Worm (Caenorhabditis elegans) whole organism, mixed stage, embryonic: Measurements from ENCODE around the gene F16G10.5.

Experiments used
- M03D4.4 ChIP-seq: sonication (generic microtip); optimal IDR thresholded peaks from 2 replicates; lab custom pipeline; 2017; ENCODE audit warnings: mild to moderate bottlenecking, missing genetic modification characterization, missing compliant biosample characterization
- bed-3 ChIP-seq: fragments of 200-800 bp; sonication (Bioruptor generic); optimal IDR thresholded peaks from 3 replicates; lab custom pipeline; 2018; ENCODE audit warnings: mild to moderate bottlenecking, missing genetic modification characterization, moderate library complexity, missing compliant biosample characterization
- blmp-1 ChIP-seq: fragments of 150-350 bp; optimal IDR thresholded peaks from 2 replicates; lab custom pipeline; 2014; ENCODE audit warnings: missing biosample characterization, missing genetic modification characterization
- ceh-39 ChIP-seq: fragments of 150-350 bp; optimal IDR thresholded peaks from 2 replicates; lab custom pipeline; 2014; ENCODE audit warnings: missing biosample characterization, missing genetic modification characterization
- ceh-43 ChIP-seq: fragments of 200-800 bp; sonication (Bioruptor generic); optimal IDR thresholded peaks from 2 replicates; lab custom pipeline; 2018; ENCODE audit warnings: mild to moderate bottlenecking, missing genetic modification characterization, moderate library complexity, missing compliant biosample characterization
- ces-1 ChIP-seq: fragments of 150-350 bp; optimal IDR thresholded peaks from 2 replicates; lab custom pipeline; 2014; ENCODE audit warnings: missing biosample characterization, missing genetic modification reagents, missing genetic modification characterization
- cnd-1 ChIP-seq: fragments of 200-800 bp; sonication (Bioruptor generic); optimal IDR thresholded peaks from 2 replicates; lab custom pipeline; 2018; ENCODE audit warnings: mild to moderate bottlenecking, missing genetic modification characterization, missing compliant biosample characterization
- drap-1 ChIP-seq: fragments of 200-800 bp; sonication (Bioruptor generic); optimal IDR thresholded peaks from 3 replicates; lab custom pipeline; 2018; ENCODE audit warnings: mild to moderate bottlenecking, missing genetic modification characterization, missing compliant biosample characterization
- elt-1 ChIP-seq: sonication (generic microtip); optimal IDR thresholded peaks from 2 replicates; lab custom pipeline; 2017; ENCODE audit warnings: missing genetic modification characterization, mild to moderate bottlenecking, missing compliant biosample characterization, antibody characterized with exemption, moderate library complexity, borderline replicate concordance; ENCODE audit not compliant: insufficient read depth
- elt-3 ChIP-seq: fragments of 150-350 bp; optimal IDR thresholded peaks from 2 replicates; lab custom pipeline; 2014; ENCODE audit warnings: missing biosample characterization, missing genetic modification characterization
- flh-1 ChIP-seq: fragments of 200-800 bp; sonication (Bioruptor generic); optimal IDR thresholded peaks from 2 replicates; lab custom pipeline; 2018; ENCODE audit warnings: mild to moderate bottlenecking, missing genetic modification characterization, moderate library complexity, missing compliant biosample characterization
- ham-2 ChIP-seq: fragments of 200-800 bp; sonication (Bioruptor generic); optimal IDR thresholded peaks from 2 replicates; lab custom pipeline; 2018; ENCODE audit warnings: mild to moderate bottlenecking, missing genetic modification characterization, missing compliant biosample characterization
- lin-32 ChIP-seq: fragments of 200-800 bp; sonication (Bioruptor generic); optimal IDR thresholded peaks from 2 replicates; lab custom pipeline; 2018; ENCODE audit warnings: mild to moderate bottlenecking, missing genetic modification characterization, missing compliant biosample characterization
- lsy-2 ChIP-seq: fragments of 150-350 bp; optimal IDR thresholded peaks from 2 replicates; lab custom pipeline; 2014; ENCODE audit warnings: missing biosample characterization, missing genetic modification characterization
- mab-5 ChIP-seq: fragments of 150-350 bp; optimal IDR thresholded peaks from 2 replicates; lab custom pipeline; 2014; ENCODE audit warnings: missing biosample characterization, missing genetic modification characterization
- mep-1 ChIP-seq: fragments of 150-350 bp; optimal IDR thresholded peaks from 2 replicates; lab custom pipeline; 2017; ENCODE audit warnings: missing biosample characterization, missing genetic modification reagents, missing genetic modification characterization, inconsistent platforms
- mls-2 ChIP-seq: sonication (generic microtip); optimal IDR thresholded peaks from 2 replicates; lab custom pipeline; 2016; ENCODE audit warnings: mild to moderate bottlenecking, missing genetic modification characterization, moderate library complexity, missing compliant biosample characterization
- nhr-12 ChIP-seq: fragments of 150-350 bp; optimal IDR thresholded peaks from 2 replicates; lab custom pipeline; 2014; ENCODE audit warnings: missing biosample characterization, missing genetic modification characterization
- nhr-2 ChIP-seq: fragments of 150-350 bp; optimal IDR thresholded peaks from 2 replicates; lab custom pipeline; 2014; ENCODE audit warnings: missing biosample characterization, missing genetic modification characterization
- nhr-237 ChIP-seq: fragments of 150-350 bp; optimal IDR thresholded peaks from 2 replicates; lab custom pipeline; 2014; ENCODE audit warnings: missing biosample characterization, missing genetic modification characterization
- sem-2 ChIP-seq: fragments of 200-800 bp; sonication (Bioruptor generic); optimal IDR thresholded peaks from 2 replicates; lab custom pipeline; 2018; ENCODE audit warnings: mild to moderate bottlenecking, missing genetic modification characterization, missing compliant biosample characterization
- snpc-4 ChIP-seq: fragments of 150-350 bp; optimal IDR thresholded peaks from 2 replicates; lab custom pipeline; 2014; ENCODE audit warnings: missing biosample characterization, missing genetic modification characterization
- sptf-1 ChIP-seq: sonication (generic microtip); optimal IDR thresholded peaks from 2 replicates; lab custom pipeline; 2017; ENCODE audit warnings: mild to moderate bottlenecking, missing genetic modification characterization, moderate library complexity, missing compliant biosample characterization
- tbx-8 ChIP-seq: fragments of 200-800 bp; sonication (Bioruptor generic); optimal IDR thresholded peaks from 2 replicates; lab custom pipeline; 2018; ENCODE audit warnings: mild to moderate bottlenecking, missing genetic modification characterization, moderate library complexity, missing compliant biosample characterization
- unc-120 ChIP-seq: sonication (generic microtip); optimal IDR thresholded peaks from 2 replicates; lab custom pipeline; 2017; ENCODE audit warnings: missing genetic modification characterization, missing compliant biosample characterization; ENCODE audit not compliant: poor library complexity, severe bottlenecking
- unc-39 ChIP-seq: fragments of 150-350 bp; optimal IDR thresholded peaks from 2 replicates; lab custom pipeline; 2014; ENCODE audit warnings: missing biosample characterization, missing genetic modification characterization
- unc-62 ChIP-seq: fragments of 150-350 bp; optimal IDR thresholded peaks from 2 replicates; lab custom pipeline; 2014; ENCODE audit warnings: missing biosample characterization, missing genetic modification reagents, missing genetic modification characterization
- zip-8 ChIP-seq: fragments of 150-350 bp; optimal IDR thresholded peaks from 2 replicates; lab custom pipeline; 2014; ENCODE audit warnings: missing biosample characterization, missing genetic modification characterization
- ztf-11 ChIP-seq: fragments of 150-350 bp; optimal IDR thresholded peaks from 2 replicates; lab custom pipeline; 2014; ENCODE audit warnings: missing biosample characterization, missing genetic modification characterization

F16G10.5 gene

DNA sequence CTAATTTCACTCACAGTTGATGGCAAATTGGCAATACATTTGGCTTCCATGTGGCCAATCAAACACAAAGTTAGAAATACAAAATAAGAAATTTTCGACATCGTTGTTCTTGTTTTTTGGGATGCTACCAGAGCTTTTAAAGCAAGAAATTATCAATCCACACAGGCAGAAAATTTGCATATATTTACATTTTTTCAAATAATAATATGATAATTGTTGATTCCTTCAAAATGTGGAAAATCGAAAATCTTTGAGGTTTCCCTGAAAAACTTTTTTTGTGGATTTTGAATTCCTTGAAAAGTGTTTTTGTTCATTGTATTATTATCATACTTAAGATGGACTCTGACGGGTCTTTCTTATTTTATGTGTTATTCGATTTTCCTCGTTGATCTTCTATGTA is 23.8 kb downstream of the F16G10.5 start, which contains the start of gene F16G10.10:
F16G10.10 (minus strand) TSS at position 101 of the 400 bp plus-strand sequence.
- no peak for TF ChIP-seq sem-2
- no peak for TF ChIP-seq ceh-43 (GFP tag; lab: Kevin White, UChicago)
- TF ChIP-seq mab-5 (tag; lab: Kevin White, UChicago) = no peak
- no peak for TF ChIP-seq mep-1 (tag; lab: Kevin White, UChicago)
- no peak for TF ChIP-seq elt-1 (tag; lab: Kevin White, UChicago)
- TF ChIP-seq mls-2 (tag; lab: Kevin White, UChicago) = no peak
- TF ChIP-seq flh-1 (GFP tag; lab: Kevin White, UChicago) = no peak
- no peak for TF ChIP-seq drap-1 (GFP tag; lab: Kevin White, UChicago)
- no peak for TF ChIP-seq ham-2 (GFP tag; lab: Kevin White, UChicago)
- no peak for TF ChIP-seq unc-62 (GFP tag; lab: Kevin White, UChicago)
- no peak for TF ChIP-seq sptf-1

DNA sequence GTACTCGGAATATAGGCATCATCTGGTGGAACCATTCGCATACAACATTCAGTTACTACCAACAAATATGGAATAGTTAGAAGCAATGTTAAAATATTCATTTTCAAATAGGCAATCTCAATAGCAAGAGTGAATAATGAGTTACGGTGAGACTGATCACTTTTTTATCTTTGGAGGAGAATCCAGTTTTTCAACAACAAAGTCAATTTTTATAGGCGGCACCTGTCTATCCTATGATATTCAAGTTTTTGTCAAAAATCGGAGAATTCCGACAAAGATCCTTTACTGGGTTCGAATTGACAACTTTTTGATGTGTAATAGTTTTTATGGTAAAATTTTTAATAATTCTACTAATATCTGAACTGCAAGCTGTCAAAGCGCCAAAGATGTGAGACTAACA is 26.7 kb downstream of the F16G10.5 start, which contains the start of gene F16G10.11:
F16G10.11 (minus strand) TSS at position 101 of the 400 bp plus-strand sequence.
- TF ChIP-seq snpc-4 (tag; lab: Kevin White, UChicago) = no peak
- no peak for TF ChIP-seq elt-3 (tag; lab: Kevin White, UChicago)
- TF ChIP-seq unc-39 (tag; lab: Kevin White, UChicago) = no peak
- TF ChIP-seq tbx-8 (GFP tag; lab: Kevin White, UChicago) = no peak
- no peak for TF ChIP-seq nhr-2
- TF ChIP-seq unc-120 (tag; lab: Kevin White, UChicago) = no peak
- no peak for TF ChIP-seq sptf-1

DNA sequence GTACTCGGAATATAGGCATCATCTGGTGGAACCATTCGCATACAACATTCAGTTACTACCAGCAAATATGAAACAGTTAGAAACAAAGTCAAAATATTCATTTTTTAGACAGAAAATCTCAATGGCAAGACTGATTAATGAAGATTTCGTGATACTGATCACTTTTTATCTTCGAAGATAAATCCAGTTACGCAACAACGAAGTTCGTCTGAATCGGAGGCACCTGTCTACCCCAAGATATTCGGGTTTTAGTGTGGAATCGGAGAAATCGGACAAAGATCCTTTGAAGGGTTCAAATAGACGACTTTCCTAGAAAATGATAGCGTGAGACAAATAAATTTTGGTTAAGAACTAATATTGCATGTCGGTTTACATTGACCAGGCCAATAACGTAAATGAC is 28.7 kb downstream of the F16G10.5 start, which contains the start of gene F16G10.13:
F16G10.13 (minus strand) TSS at position 101 of the 400 bp plus-strand sequence.
- TF ChIP-seq ces-1 (GFP tag; lab: Kevin White, UChicago) (no peak), mls-2 (tag; lab: Kevin White, UChicago) (no peak), elt-3 (tag; lab: Kevin White, UChicago) (no peak), M03D4.4 (tag; lab: Kevin White, UChicago) (no peak), bed-3 (GFP tag; lab: Kevin White, UChicago) (no peak), mep-1 (tag; lab: Kevin White, UChicago) (no peak), blmp-1 (tag; lab: Kevin White, UChicago) (no peak), lsy-2 (tag; lab: Kevin White, UChicago) (no peak)
- TF ChIP-seq, all 35 proteins: peak for 0

DNA sequence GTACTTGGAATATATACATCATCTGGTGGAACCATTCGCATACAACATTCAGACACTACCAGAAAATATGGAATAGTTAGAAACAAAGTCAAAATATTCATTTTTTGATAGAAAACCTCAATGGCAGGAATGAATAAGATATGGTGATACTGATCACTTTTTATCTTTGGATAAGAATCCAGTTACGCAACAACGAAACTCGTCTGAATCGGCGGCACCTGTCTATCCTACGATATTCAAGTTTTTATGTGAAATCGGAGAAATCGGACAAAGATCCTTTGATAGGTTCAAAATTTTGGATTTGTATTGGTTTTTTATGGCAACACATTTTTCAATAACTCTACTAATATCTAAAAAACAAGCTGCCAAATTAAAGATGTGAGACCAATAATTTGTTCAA is 31.8 kb downstream of the F16G10.5 start, which contains the start of gene F16G10.14:
F16G10.14 (minus strand) TSS at position 101 of the 400 bp plus-strand sequence.
- TF ChIP-seq mab-5 (tag; lab: Kevin White, UChicago) (no peak), unc-39 (tag; lab: Kevin White, UChicago) (no peak), flh-1 (GFP tag; lab: Kevin White, UChicago) (no peak), unc-120 (tag; lab: Kevin White, UChicago) (no peak)

DNA sequence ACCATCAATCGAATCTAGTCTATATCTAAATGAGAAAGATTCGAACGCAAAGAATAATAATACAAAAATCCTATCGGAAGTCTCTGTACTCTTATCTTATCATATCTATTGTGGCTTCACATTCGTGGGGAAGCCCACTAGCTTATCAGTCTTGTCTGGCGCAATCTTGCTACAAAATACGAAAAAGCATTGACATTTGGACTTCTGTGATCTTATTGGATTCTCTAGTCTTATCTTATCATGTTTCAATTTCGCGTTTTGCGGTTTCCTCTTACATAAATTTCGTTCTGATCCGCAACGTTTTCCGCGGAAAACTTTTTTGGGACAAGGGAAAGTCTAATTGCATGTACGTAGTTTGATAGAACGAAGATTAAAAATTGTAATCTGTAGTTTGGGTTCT is 32.7 kb downstream of the F16G10.5 start:
- TF ChIP-seq nhr-12 (tag; lab: Kevin White, UChicago) (no peak), nhr-237 (no peak), drap-1 (GFP tag; lab: Kevin White, UChicago) (no peak), snpc-4 (tag; lab: Kevin White, UChicago) (no peak), lsy-2 (tag; lab: Kevin White, UChicago) (no peak), lin-32 (GFP tag; lab: Kevin White, UChicago) (no peak), zip-8 (tag; lab: Kevin White, UChicago) (no peak), tbx-8 (GFP tag; lab: Kevin White, UChicago) (no peak), ham-2 (GFP tag; lab: Kevin White, UChicago) (no peak), cnd-1 (tag; lab: Kevin White, UChicago) (no peak), elt-3 (tag; lab: Kevin White, UChicago) (no peak), ceh-39 (tag; lab: Kevin White, UChicago) (no peak), sem-2 (no peak), nhr-2 (no peak), ztf-11 (tag; lab: Kevin White, UChicago) (no peak)
